Fruit fly (Drosophila melanogaster) whole organism, prepupa: ENCODE measurements around the gene Eip78C.

ENCODE experiments used
- CG32006 ChIP-seq: fragments of 200-800 bp; sonication (Bioruptor generic); optimal IDR thresholded peaks from 3 replicates; lab custom pipeline; 2017; ENCODE audit warnings: missing biosample characterization, mild to moderate bottlenecking, missing genetic modification characterization
- Gug ChIP-seq: fragments of 200-800 bp; sonication (Bioruptor generic); IDR thresholded peaks from 2 replicates; pipeline ENCODE4 v1.3.6; 2022; ENCODE audit warnings: missing biosample characterization, missing genetic modification characterization
- Hr38 ChIP-seq: sonication (Bioruptor generic); optimal IDR thresholded peaks from 2 replicates; lab custom pipeline; 2016; ENCODE audit warnings: missing biosample characterization, missing genetic modification characterization
- Lpt ChIP-seq: fragments of 200-800 bp; sonication (Bioruptor generic); optimal IDR thresholded peaks from 3 replicates; lab custom pipeline; 2016; ENCODE audit warnings: missing biosample characterization, missing genetic modification characterization
- eg ChIP-seq: fragments of 200-800 bp; sonication (Bioruptor generic); IDR thresholded peaks from 3 replicates; pipeline ENCODE4 v1.3.6; 2022; ENCODE audit warnings: missing biosample characterization, missing genetic modification characterization
- fkh ChIP-seq: fragments of 200-800 bp; sonication (Bioruptor generic); optimal IDR thresholded peaks from 3 replicates; lab custom pipeline; 2017; ENCODE audit warnings: missing biosample characterization, mild to moderate bottlenecking, missing genetic modification characterization, moderate library complexity

dm6 chr3L:21229764-21230163, 3.4 kb downstream of the Eip78C start:
- TF ChIP-seq CG32006 (GFP tag; lab: Kevin White, UChicago): peak; percentile 90
- TF ChIP-seq Hr38 (GFP tag; lab: Kevin White, UChicago): no peak
- TF ChIP-seq Gug: peak; percentile 62
- TF ChIP-seq Lpt (GFP tag; lab: Kevin White, UChicago): peak; percentile 83
- TF ChIP-seq eg (GFP tag; lab: Robert Waterston, UW): peak; percentile 82
- TF ChIP-seq fkh (GFP tag; lab: Kevin White, UChicago): no peak
